Fruit fly (Drosophila melanogaster): ENCODE results near the gene CG18787.

CG18787 gene

dm6 chr2L:11970853-11971397, 28.2 kb downstream of the CG18787 start (continued):
- TF ChIP-seq CG3995 (GFP tag; optimal IDR thresholded peaks at IDR 0.05) (peak; percentile 69), maf-S (GFP tag; optimal IDR thresholded peaks at IDR 0.05) (no peak), sob (GFP tag; IDR thresholded peaks at IDR 0.05) (peak; percentile 35; the same call in 1 of the 2 replicates), gcm (GFP tag; optimal IDR thresholded peaks at IDR 0.05) (no peak), crc (GFP tag; optimal IDR thresholded peaks at IDR 0.05) (no peak), CG32772 (GFP tag; IDR thresholded peaks at IDR 0.05) (0 out of 2 replicates have a peak, but pooled peaks have one; percentile 31), ewg (GFP tag; optimal IDR thresholded peaks at IDR 0.05) (no peak), HLHmδ (GFP tag; optimal IDR thresholded peaks at IDR 0.05) (peak; percentile 50), CkIIα-i1 (GFP tag; IDR thresholded peaks at IDR 0.05) (no peak), CG18476 (GFP tag; optimal IDR thresholded peaks at IDR 0.05) (no peak), Dfd (GFP tag; optimal IDR thresholded peaks at IDR 0.05) (no peak), CG11695 (GFP tag; IDR thresholded peaks at IDR 0.05) (peak; percentile 32; the same call in 1 of the 3 replicates), Bteb2 (GFP tag; optimal IDR thresholded peaks at IDR 0.05) (no peak), CG13287 (GFP tag; IDR thresholded peaks at IDR 0.05; ENCODE audit: partially characterized antibody) (peak; percentile 33; the same call in 1 of the 2 replicates), CG18619 (GFP tag; optimal IDR thresholded peaks at IDR 0.05) (no peak), danr (GFP tag; IDR thresholded peaks at IDR 0.05) (no peak), gem (tag; optimal IDR thresholded peaks at IDR 0.05) (no peak), Sox102F (GFP tag; optimal IDR thresholded peaks at IDR 0.05) (no peak), GATAe (GFP tag; conservative IDR thresholded peaks at IDR 0.05) (peak; percentile 54; the same call in 1 of the 2 replicates), Hr78 (GFP tag; optimal IDR thresholded peaks at IDR 0.05) (peak in 1 of 2 experiments; percentile 50), CG17359 (tag; optimal IDR thresholded peaks at IDR 0.05) (peak; percentile 3), Deaf1 (tag; optimal IDR thresholded peaks at IDR 0.05) (peak; percentile 78), chif (GFP tag; optimal IDR thresholded peaks at IDR 0.05) (no peak), Lim3 (GFP tag; IDR thresholded peaks at IDR 0.05) (no peak), chinmo (GFP tag; IDR thresholded peaks at IDR 0.05; ENCODE audit: partially characterized antibody) (peak; percentile 88; the same call in 3 of the 4 replicates), CG11093 (GFP tag; IDR thresholded peaks at IDR 0.05) (no peak), CG8290 (GFP tag; optimal IDR thresholded peaks at IDR 0.05) (no peak), CG8290 (tag; optimal IDR thresholded peaks at IDR 0.05) (peak in 1 of 2 experiments; percentile 65), CG16813 (GFP tag; IDR thresholded peaks at IDR 0.05; ENCODE audit: partially characterized antibody) (peak; percentile 27; the same call in 1 of the 3 replicates), Dip3 (GFP tag; optimal IDR thresholded peaks at IDR 0.05) (no peak), aop (GFP tag; IDR thresholded peaks at IDR 0.05) (no peak), Xbp1 (GFP tag; optimal IDR thresholded peaks at IDR 0.05) (no peak), CG31441 (GFP tag; IDR thresholded peaks at IDR 0.05) (no peak), dimm (GFP tag; IDR thresholded peaks at IDR 0.05) (no peak), ab (GFP tag; optimal IDR thresholded peaks at IDR 0.05) (peak; percentile 36), croc (GFP tag; conservative IDR thresholded peaks at IDR 0.05) (no peak), CG3281 (GFP tag; optimal IDR thresholded peaks at IDR 0.05) (peak; percentile 28), ATbp (GFP tag; optimal IDR thresholded peaks at IDR 0.05) (no peak), D19A (tag; optimal IDR thresholded peaks at IDR 0.05) (no peak), Atf-2 (GFP tag; optimal IDR thresholded peaks at IDR 0.05) (no peak), grau (tag; optimal IDR thresholded peaks at IDR 0.05) (peak; percentile 76), sima (GFP tag; optimal IDR thresholded peaks at IDR 0.05) (no peak), CG1529 (GFP tag; optimal IDR thresholded peaks at IDR 0.05) (no peak), CG13424 (tag; optimal IDR thresholded peaks at IDR 0.05) (peak; percentile 0), Hr39 (optimal IDR thresholded peaks at IDR 0.05) (no peak), Kr (GFP tag; optimal IDR thresholded peaks at IDR 0.05) (peak; percentile 17), sqz (GFP tag; optimal IDR thresholded peaks at IDR 0.05) (no peak), trh (GFP tag; optimal IDR thresholded peaks at IDR 0.05) (no peak), tio (GFP tag; optimal IDR thresholded peaks at IDR 0.05) (no peak), CG11085 (GFP tag; IDR thresholded peaks at IDR 0.05) (0 out of 2 replicates have a peak, but pooled peaks have one; percentile 52), Sry-β (GFP tag; optimal IDR thresholded peaks at IDR 0.05) (no peak)

Data from whole organism, embryonic.